Worm (Caenorhabditis elegans) whole organism, midembryonic: ENCODE data around the gene F59B10.2.

Experiments
- cog-1 ChIP-seq: sonication (generic microtip); optimal IDR thresholded peaks from 2 replicates; lab custom pipeline; 2016; ENCODE audit warnings: missing genetic modification characterization, missing compliant biosample characterization
- flt-1 ChIP-seq: fragments of 200-800 bp; sonication (Bioruptor generic); IDR thresholded peaks from 2 replicates; pipeline ENCODE4 v1.3.6; 2022; ENCODE audit warnings: missing genetic modification characterization, missing compliant biosample characterization
- klf-2 ChIP-seq: fragments of 200-800 bp; sonication (Bioruptor generic); conservative IDR thresholded peaks from 2 replicates; pipeline ENCODE4 v1.3.6; 2022; ENCODE audit warnings: missing genetic modification reagents, missing genetic modification characterization, missing compliant biosample characterization
- med-1 ChIP-seq: sonication (generic microtip); optimal IDR thresholded peaks from 2 replicates; lab custom pipeline; 2017; ENCODE audit warnings: missing genetic modification characterization, mild to moderate bottlenecking, missing compliant biosample characterization, antibody characterized with exemption, missing genetic modification reagents; ENCODE audit not compliant: insufficient read depth
- tab-1 ChIP-seq: fragments of 200-800 bp; sonication (Bioruptor generic); IDR thresholded peaks from 2 replicates; pipeline ENCODE4 v1.3.6; 2022; ENCODE audit warnings: missing genetic modification characterization, missing compliant biosample characterization
- ztf-23 ChIP-seq: fragments of 200-800 bp; sonication (Bioruptor generic); IDR thresholded peaks from 2 replicates; pipeline ENCODE4 v1.3.6; 2022; ENCODE audit warnings: missing genetic modification reagents, missing genetic modification characterization, missing compliant biosample characterization

- TF ChIP-seq tab-1 = no peak
- peak; percentile 71; the same call in 1 of the 2 replicates for TF ChIP-seq ztf-23 (GFP tag; lab: Robert Waterston, UW)
- TF ChIP-seq med-1 (GFP tag; lab: Kevin White, UChicago) = no peak
- TF ChIP-seq cog-1 (tag; lab: Kevin White, UChicago) = no peak
- TF ChIP-seq flt-1 (GFP tag; lab: Robert Waterston, UW) = peak; percentile 80
- TF ChIP-seq klf-2 (GFP tag; lab: Robert Waterston, UW) = no peak
Measured at ce11 chrII:10548778-10549671, 39.4 kb upstream of the F59B10.2 start.
